Fruit fly (Drosophila melanogaster) whole organism, embryonic: ENCODE results near the gene ple.
A peak's percentile ranks its signal among the peaks of the same experiment; 100 is the strongest.

Experiments
- CG10321 ChIP-seq: fragments of 200-800 bp; sonication (Bioruptor generic); IDR thresholded peaks from 2 replicates; pipeline ENCODE4 v1.3.6; 2022; ENCODE audit warnings: missing biosample characterization, missing genetic modification characterization
- CG10431 ChIP-seq: fragments of 200-800 bp; sonication (Bioruptor generic); optimal IDR thresholded peaks from 3 replicates; lab custom pipeline; 2018; ENCODE audit warnings: missing biosample characterization, mild to moderate bottlenecking, missing genetic modification characterization
- CG10979 ChIP-seq: fragments of 200-800 bp; sonication (Bioruptor generic); optimal IDR thresholded peaks from 2 replicates; lab custom pipeline; 2018; ENCODE audit warnings: missing biosample characterization, mild to moderate bottlenecking, missing genetic modification characterization, moderate library complexity
- CG12071 ChIP-seq: fragments of 200-800 bp; sonication (Bioruptor generic); optimal IDR thresholded peaks from 3 replicates; lab custom pipeline; 2018; ENCODE audit warnings: missing biosample characterization, mild to moderate bottlenecking, missing genetic modification characterization
- CG13287 ChIP-seq: fragments of 200-800 bp; sonication (Bioruptor generic); IDR thresholded peaks from 2 replicates; pipeline ENCODE4 v1.3.6; 2022; ENCODE audit warnings: missing biosample characterization, missing genetic modification characterization; ENCODE audit not compliant: partially characterized antibody
- CG13296 ChIP-seq: fragments of 200-800 bp; sonication (Bioruptor generic); optimal IDR thresholded peaks from 3 replicates; lab custom pipeline; 2018; ENCODE audit warnings: missing biosample characterization, mild to moderate bottlenecking, missing genetic modification characterization
- CG15479 ChIP-seq: fragments of 200-800 bp; sonication (Bioruptor generic); optimal IDR thresholded peaks from 3 replicates; lab custom pipeline; 2019; ENCODE audit warnings: missing biosample characterization, mild to moderate bottlenecking, missing genetic modification characterization, moderate library complexity
- CG16813 ChIP-seq: fragments of 200-800 bp; sonication (Bioruptor generic); IDR thresholded peaks from 3 replicates; pipeline ENCODE4 v1.3.6; 2022; ENCODE audit warnings: missing biosample characterization, missing genetic modification characterization; ENCODE audit not compliant: partially characterized antibody
- CG1832 ChIP-seq: fragments of 200-800 bp; sonication (Bioruptor generic); optimal IDR thresholded peaks from 2 replicates; lab custom pipeline; 2017; ENCODE audit warnings: missing biosample characterization, mild to moderate bottlenecking, missing genetic modification characterization, inconsistent platforms
- CG3163 ChIP-seq: fragments of 200-800 bp; sonication (Bioruptor generic); optimal IDR thresholded peaks from 3 replicates; lab custom pipeline; 2016; ENCODE audit warnings: missing biosample characterization, missing genetic modification characterization
- CG32767 ChIP-seq: fragments of 200-800 bp; sonication (Bioruptor generic); IDR thresholded peaks from 2 replicates; pipeline ENCODE4 v1.3.6; 2022; ENCODE audit warnings: missing biosample characterization, missing genetic modification characterization
- CG33557 ChIP-seq: fragments of 200-800 bp; sonication (Bioruptor generic); optimal IDR thresholded peaks from 2 replicates; lab custom pipeline; 2019; ENCODE audit warnings: missing biosample characterization, mild to moderate bottlenecking, missing genetic modification characterization, moderate library complexity
- CG42726 ChIP-seq: fragments of 200-800 bp; sonication (Bioruptor generic); IDR thresholded peaks from 2 replicates; pipeline ENCODE4 v1.3.6; 2022; ENCODE audit warnings: missing biosample characterization, missing genetic modification characterization; ENCODE audit not compliant: partially characterized antibody
- CG4617 ChIP-seq: fragments of 200-800 bp; sonication (Bioruptor generic); optimal IDR thresholded peaks from 3 replicates; lab custom pipeline; 2016; ENCODE audit warnings: missing biosample characterization, missing genetic modification characterization, borderline replicate concordance
- CG6791 ChIP-seq: fragments of 200-800 bp; sonication (Bioruptor generic); IDR thresholded peaks from 3 replicates; pipeline ENCODE4 v1.3.6; 2022; ENCODE audit warnings: missing biosample characterization, missing genetic modification characterization; ENCODE audit not compliant: partially characterized antibody
- CG8478 ChIP-seq: fragments of >200 bp; optimal IDR thresholded peaks from 2 replicates; lab custom pipeline; 2018
- CG8924 ChIP-seq: fragments of 200-800 bp; optimal IDR thresholded peaks from 3 replicates; lab custom pipeline; 2019; ENCODE audit warnings: missing biosample characterization, mild to moderate bottlenecking, missing genetic modification characterization, moderate library complexity
- CHES-1-like ChIP-seq: fragments of 200-800 bp; sonication (Bioruptor generic); optimal IDR thresholded peaks from 2 replicates; lab custom pipeline; 2016; ENCODE audit warnings: missing biosample characterization, missing genetic modification characterization
- Dbx ChIP-seq: fragments of 200-800 bp; sonication (Bioruptor generic); IDR thresholded peaks from 3 replicates; pipeline ENCODE4 v1.3.6; 2022; ENCODE audit warnings: missing biosample characterization, missing genetic modification characterization
- Dp ChIP-seq: fragments of 200-800 bp; sonication (Bioruptor generic); optimal IDR thresholded peaks from 2 replicates; lab custom pipeline; 2018; ENCODE audit warnings: missing biosample characterization, mild to moderate bottlenecking, missing genetic modification characterization, moderate library complexity
- Drgx ChIP-seq: fragments of 200-800 bp; sonication (Bioruptor generic); IDR thresholded peaks from 2 replicates; pipeline ENCODE4 v1.3.6; 2022; ENCODE audit warnings: missing biosample characterization, missing genetic modification characterization
- E2f1 ChIP-seq: fragments of 200-800 bp; sonication (Bioruptor generic); IDR thresholded peaks from 2 replicates; pipeline ENCODE4 v1.3.6; 2022; ENCODE audit warnings: missing biosample characterization, missing genetic modification characterization
- HHEX ChIP-seq: fragments of 200-800 bp; sonication (Bioruptor generic); optimal IDR thresholded peaks from 3 replicates; lab custom pipeline; 2017; ENCODE audit warnings: missing biosample characterization, mild to moderate bottlenecking, missing genetic modification characterization, missing genetic modification reagents
- HmgZ ChIP-seq: fragments of 200-800 bp; sonication (Bioruptor generic); optimal IDR thresholded peaks from 2 replicates; lab custom pipeline; 2018; ENCODE audit warnings: missing biosample characterization, mild to moderate bottlenecking, missing genetic modification characterization
- Med ChIP-seq: fragments of 200-800 bp; sonication (Bioruptor generic); peaks from one replicate; lab custom pipeline; 2016; ENCODE audit warnings: missing biosample characterization, missing genetic modification characterization, mild to moderate bottlenecking, inconsistent platforms, moderate library complexity
- Nf-YB ChIP-seq: fragments of 200-800 bp; sonication (Bioruptor generic); optimal IDR thresholded peaks from 3 replicates; lab custom pipeline; 2019; ENCODE audit warnings: missing biosample characterization, mild to moderate bottlenecking, missing genetic modification characterization, moderate library complexity
- Nf-YC ChIP-seq: fragments of 200-800 bp; optimal IDR thresholded peaks from 3 replicates; lab custom pipeline; 2019; ENCODE audit warnings: missing biosample characterization, mild to moderate bottlenecking, missing genetic modification characterization, moderate library complexity
- Poxn ChIP-seq: fragments of 200-800 bp; sonication (Bioruptor generic); IDR thresholded peaks from 2 replicates; pipeline ENCODE4 v1.3.6; 2022; ENCODE audit warnings: missing biosample characterization, missing genetic modification characterization
- YL-1 ChIP-seq: fragments of 200-800 bp; sonication (Bioruptor generic); optimal IDR thresholded peaks from 3 replicates; lab custom pipeline; 2017; ENCODE audit warnings: missing biosample characterization, mild to moderate bottlenecking, missing genetic modification characterization
- ab ChIP-seq: fragments of 200-800 bp; sonication (Bioruptor generic); optimal IDR thresholded peaks from 2 replicates; lab custom pipeline; 2016; ENCODE audit warnings: missing biosample characterization, missing genetic modification characterization
- ato ChIP-seq: fragments of 200-800 bp; sonication (Bioruptor generic); IDR thresholded peaks from 2 replicates; pipeline ENCODE4 v1.3.6; 2022; ENCODE audit warnings: missing biosample characterization, missing genetic modification characterization; ENCODE audit not compliant: partially characterized antibody
- cg ChIP-seq: fragments of 200-800 bp; sonication (Bioruptor generic); optimal IDR thresholded peaks from 3 replicates; lab custom pipeline; 2019; ENCODE audit warnings: missing biosample characterization, mild to moderate bottlenecking, missing genetic modification characterization, moderate library complexity
- chinmo ChIP-seq: fragments of 200-800 bp; sonication (Bioruptor generic); IDR thresholded peaks from 4 replicates; pipeline ENCODE4 v1.3.6; 2022; ENCODE audit warnings: missing biosample characterization, missing genetic modification characterization; ENCODE audit not compliant: partially characterized antibody
- chn ChIP-seq: fragments of 200-800 bp; sonication (Bioruptor generic); optimal IDR thresholded peaks from 2 replicates; lab custom pipeline; 2016; ENCODE audit warnings: missing biosample characterization, missing genetic modification characterization
- dm ChIP-seq: fragments of 200-800 bp; sonication (Bioruptor generic); optimal IDR thresholded peaks from 3 replicates; lab custom pipeline; 2016; ENCODE audit warnings: missing biosample characterization, missing genetic modification characterization
- emc ChIP-seq: fragments of 200-800 bp; sonication (Bioruptor generic); optimal IDR thresholded peaks from 2 replicates; lab custom pipeline; 2016; ENCODE audit warnings: missing biosample characterization, missing genetic modification characterization
- gcm2 ChIP-seq: fragments of 200-800 bp; sonication (Bioruptor generic); optimal IDR thresholded peaks from 2 replicates; lab custom pipeline; 2016; ENCODE audit warnings: missing biosample characterization, missing genetic modification characterization
- kah ChIP-seq: fragments of 200-800 bp; sonication (Bioruptor generic); optimal IDR thresholded peaks from 2 replicates; lab custom pipeline; 2018; ENCODE audit warnings: missing biosample characterization, mild to moderate bottlenecking, missing genetic modification characterization
- klu ChIP-seq: fragments of 200-800 bp; sonication (Bioruptor generic); IDR thresholded peaks from 2 replicates; pipeline ENCODE4 v1.3.6; 2022; ENCODE audit warnings: missing biosample characterization, missing genetic modification characterization
- knrl ChIP-seq: fragments of 200-800 bp; sonication (Bioruptor generic); IDR thresholded peaks from 3 replicates; pipeline ENCODE4 v1.3.6; 2022; ENCODE audit warnings: missing biosample characterization, missing genetic modification characterization; ENCODE audit not compliant: partially characterized antibody
- pan ChIP-seq, 4 experiments: fragments of >200 bp in 3 of 4; fragments of 200-800 bp in 1 of 4; sonication (Bioruptor generic) in 1 of 4; optimal IDR thresholded peaks in 3 of 4; IDR thresholded peaks in 1 of 4; 2 replicates each; pipeline versions ENCODE4 v1.3.6 to Lab custom; 2017 to 2022; ENCODE audit warnings: missing biosample characterization in 2 of 4, missing genetic modification characterization in 2 of 4, mixed read lengths in 1 of 4
- scrt ChIP-seq: fragments of 200-800 bp; sonication (Bioruptor generic); optimal IDR thresholded peaks from 2 replicates; lab custom pipeline; 2018; ENCODE audit warnings: missing biosample characterization, mild to moderate bottlenecking, missing genetic modification characterization, moderate library complexity
- sim ChIP-seq: fragments of 200-800 bp; sonication (Bioruptor generic); IDR thresholded peaks from 2 replicates; pipeline ENCODE4 v1.3.6; 2022; ENCODE audit warnings: missing biosample characterization, missing genetic modification characterization
- ttk ChIP-seq: fragments of 200-800 bp; sonication (Bioruptor generic); IDR thresholded peaks from 2 replicates; pipeline ENCODE4 v2.1.2; 2022; ENCODE audit warnings: missing biosample characterization, missing genetic modification characterization
- vvl ChIP-seq: fragments of 200-800 bp; sonication (Bioruptor generic); IDR thresholded peaks from 2 replicates; pipeline ENCODE4 v1.3.6; 2022; ENCODE audit warnings: missing biosample characterization, missing genetic modification characterization
- zen ChIP-seq: fragments of 200-800 bp; sonication (Bioruptor generic); optimal IDR thresholded peaks from 3 replicates; lab custom pipeline; 2018; ENCODE audit warnings: missing biosample characterization, mild to moderate bottlenecking, missing genetic modification characterization, moderate library complexity
- zen2 ChIP-seq: fragments of 200-800 bp; sonication (Bioruptor generic); IDR thresholded peaks from 3 replicates; pipeline ENCODE4 v1.3.6; 2022; ENCODE audit warnings: missing biosample characterization, missing genetic modification characterization; ENCODE audit not compliant: partially characterized antibody
- zfh1 ChIP-seq: fragments of 200-800 bp; sonication (Bioruptor generic); IDR thresholded peaks from 3 replicates; pipeline ENCODE4 v1.3.6; 2022; ENCODE audit warnings: missing biosample characterization, missing genetic modification characterization

The ple gene

DNA sequence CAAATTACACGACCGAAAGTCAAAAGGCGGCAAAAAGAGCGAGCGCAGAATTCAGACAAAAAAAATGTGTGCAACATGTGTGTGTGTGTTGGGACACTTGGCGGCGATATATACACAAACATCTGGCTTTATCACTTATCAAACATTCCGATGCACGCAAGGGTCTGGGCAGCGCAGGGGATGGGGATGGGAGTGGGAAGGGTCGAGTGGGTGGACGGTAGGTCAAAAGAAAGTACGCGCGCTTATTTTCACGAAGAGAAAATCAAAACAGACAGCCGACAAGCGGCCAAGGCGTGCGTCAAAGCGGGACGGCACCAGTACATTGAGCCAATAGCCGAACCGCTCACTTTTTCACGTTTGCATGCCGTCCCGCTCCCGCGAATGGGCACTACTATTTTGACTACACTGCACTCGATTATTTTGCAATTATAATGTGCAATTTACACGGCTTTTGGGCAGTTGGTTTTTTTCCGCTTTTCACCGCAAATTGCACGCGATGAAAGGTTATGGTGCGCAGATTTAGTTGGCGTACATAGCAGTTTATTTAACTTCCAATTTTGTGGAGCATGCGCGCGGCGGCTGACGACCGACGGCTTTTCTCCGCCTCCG, 22.9 kb upstream of the ple start (continued):
- no peak for TF ChIP-seq CG13296 (GFP tag; lab: Kevin White, UChicago)
- TF ChIP-seq chinmo (GFP tag; lab: Robert Waterston, UW), result peak; percentile 69; the same call in 1 of the 4 replicates
- TF ChIP-seq sim (GFP tag; lab: Robert Waterston, UW), result no peak
- TF ChIP-seq HmgZ (tag; lab: Kevin White, UChicago), result peak; percentile 72
- TF ChIP-seq zen (tag; lab: Kevin White, UChicago), result peak; percentile 7
- peak; percentile 12 for TF ChIP-seq CG8924 (tag; lab: Kevin White, UChicago)
- no peak for TF ChIP-seq CG33557 (GFP tag; lab: Kevin White, UChicago)
- TF ChIP-seq YL-1 (GFP tag; lab: Kevin White, UChicago), result peak; percentile 97
- 0 out of 2 replicates have a peak, but pooled peaks have one; percentile 16 for TF ChIP-seq klu (GFP tag; lab: Robert Waterston, UW)
- TF ChIP-seq Dbx, result peak; percentile 41; the same call in 1 of the 3 replicates
- TF ChIP-seq CG42726 (GFP tag; lab: Robert Waterston, UW), result peak; percentile 28; the same call in 1 of the 2 replicates
- TF ChIP-seq CG1832, result peak; percentile 97
- peak; percentile 93 for TF ChIP-seq Nf-YC (tag; lab: Kevin White, UChicago)
- peak; percentile 97 for TF ChIP-seq CG4617 (GFP tag; lab: Kevin White, UChicago)
- no peak for TF ChIP-seq pan (optimal IDR thresholded peaks at IDR 0.05; lab: Kevin White, UChicago)
- TF ChIP-seq pan (GFP tag; optimal IDR thresholded peaks at IDR 0.05 in 1 of 2, IDR thresholded peaks at IDR 0.05 in 1 of 2), result peak in 1 of 2 experiments; percentile 77
- TF ChIP-seq knrl (GFP tag; lab: Robert Waterston, UW), result peak; percentile 47; the same call in 2 of the 3 replicates
- TF ChIP-seq Drgx (GFP tag; lab: Robert Waterston, UW), result peak; percentile 42
- peak; percentile 7 for TF ChIP-seq CG3163 (GFP tag; lab: Kevin White, UChicago)
- peak; percentile 51 for TF ChIP-seq dm (GFP tag; lab: Kevin White, UChicago)
- TF ChIP-seq CG16813, result 0 out of 3 replicates have a peak, but pooled peaks have one; percentile 18
- TF ChIP-seq gcm2 (GFP tag; lab: Kevin White, UChicago), result no peak
- TF ChIP-seq CG10321 (GFP tag; lab: Robert Waterston, UW), result peak; percentile 100
- TF ChIP-seq CG10431 (GFP tag; lab: Kevin White, UChicago), result peak; percentile 87
- TF ChIP-seq scrt (GFP tag; lab: Kevin White, UChicago), result peak; percentile 59
- peak; percentile 54 for TF ChIP-seq ab (GFP tag; lab: Kevin White, UChicago)
- TF ChIP-seq zfh1 (GFP tag; lab: Robert Waterston, UW), result peak; percentile 62; the same call in 2 of the 3 replicates
- TF ChIP-seq chn (GFP tag; lab: Kevin White, UChicago), result peak; percentile 87
- peak; percentile 53; the same call in 1 of the 2 replicates for TF ChIP-seq ttk (GFP tag; lab: Robert Waterston, UW)
- peak; percentile 31 for TF ChIP-seq CG13287 (GFP tag; lab: Robert Waterston, UW)
- TF ChIP-seq kah, result peak; percentile 38
- peak; percentile 54 for TF ChIP-seq CHES-1-like (GFP tag; lab: Kevin White, UChicago)
- peak; percentile 59 for TF ChIP-seq Dp (GFP tag; lab: Kevin White, UChicago)
- peak; percentile 87 for TF ChIP-seq vvl (GFP tag; lab: Robert Waterston, UW)
- peak; percentile 13 for TF ChIP-seq CG10979
- no peak for TF ChIP-seq emc (GFP tag; lab: Kevin White, UChicago)
- TF ChIP-seq CG6791 (GFP tag; lab: Robert Waterston, UW), result peak; percentile 65
- peak; percentile 86 for TF ChIP-seq E2f1 (GFP tag; lab: Robert Waterston, UW)
- peak; percentile 11 for TF ChIP-seq cg
- TF ChIP-seq CG12071 (GFP tag; lab: Kevin White, UChicago), result no peak
- no peak for TF ChIP-seq HHEX (GFP tag; lab: Kevin White, UChicago)
- no peak for TF ChIP-seq Poxn
- TF ChIP-seq CG15479 (GFP tag; lab: Kevin White, UChicago), result peak; percentile 96
- peak; percentile 49; the same call in 2 of the 3 replicates for TF ChIP-seq zen2 (GFP tag; lab: Robert Waterston, UW)
- peak; percentile 85 for TF ChIP-seq Nf-YB (GFP tag; lab: Kevin White, UChicago)
- TF ChIP-seq ato (GFP tag; lab: Robert Waterston, UW), result 0 out of 2 replicates have a peak, but pooled peaks have one; percentile 23
- TF ChIP-seq CG32767 (GFP tag; lab: Robert Waterston, UW), result peak; percentile 79
- peak; percentile 84 for TF ChIP-seq Med (GFP tag; lab: Kevin White, UChicago)
- TF ChIP-seq CG8478, result peak; percentile 97
